Worm (Caenorhabditis elegans) whole organism, midembryonic: ENCODE data around the gene sgn-1.

ENCODE experiments used
- T22C8.4 ChIP-seq: fragments of 200-800 bp; sonication (Bioruptor generic); IDR thresholded peaks from 2 replicates; pipeline ENCODE4 v1.3.6; 2022; ENCODE audit warnings: missing genetic modification characterization, missing compliant biosample characterization
- cog-1 ChIP-seq: sonication (generic microtip); optimal IDR thresholded peaks from 2 replicates; lab custom pipeline; 2016; ENCODE audit warnings: missing genetic modification characterization, missing compliant biosample characterization
- flt-1 ChIP-seq: fragments of 200-800 bp; sonication (Bioruptor generic); IDR thresholded peaks from 2 replicates; pipeline ENCODE4 v1.3.6; 2022; ENCODE audit warnings: missing genetic modification characterization, missing compliant biosample characterization
- klf-2 ChIP-seq: fragments of 200-800 bp; sonication (Bioruptor generic); conservative IDR thresholded peaks from 2 replicates; pipeline ENCODE4 v1.3.6; 2022; ENCODE audit warnings: missing genetic modification reagents, missing genetic modification characterization, missing compliant biosample characterization
- med-1 ChIP-seq: sonication (generic microtip); optimal IDR thresholded peaks from 2 replicates; lab custom pipeline; 2017; ENCODE audit warnings: missing genetic modification characterization, mild to moderate bottlenecking, missing compliant biosample characterization, antibody characterized with exemption, missing genetic modification reagents; ENCODE audit not compliant: insufficient read depth
- ref-1 ChIP-seq: fragments of 200-800 bp; sonication (Bioruptor generic); conservative IDR thresholded peaks from 2 replicates; pipeline ENCODE4 v1.3.6; 2022; ENCODE audit warnings: missing genetic modification reagents, missing genetic modification characterization, missing compliant biosample characterization
- tab-1 ChIP-seq: fragments of 200-800 bp; sonication (Bioruptor generic); IDR thresholded peaks from 2 replicates; pipeline ENCODE4 v1.3.6; 2022; ENCODE audit warnings: missing genetic modification characterization, missing compliant biosample characterization
- ztf-23 ChIP-seq: fragments of 200-800 bp; sonication (Bioruptor generic); IDR thresholded peaks from 2 replicates; pipeline ENCODE4 v1.3.6; 2022; ENCODE audit warnings: missing genetic modification reagents, missing genetic modification characterization, missing compliant biosample characterization
- ztf-29 ChIP-seq: fragments of 200-800 bp; sonication (Bioruptor generic); IDR thresholded peaks from 2 replicates; pipeline ENCODE4 v1.3.6; 2022; ENCODE audit warnings: missing genetic modification reagents, missing genetic modification characterization, missing compliant biosample characterization

DNA sequence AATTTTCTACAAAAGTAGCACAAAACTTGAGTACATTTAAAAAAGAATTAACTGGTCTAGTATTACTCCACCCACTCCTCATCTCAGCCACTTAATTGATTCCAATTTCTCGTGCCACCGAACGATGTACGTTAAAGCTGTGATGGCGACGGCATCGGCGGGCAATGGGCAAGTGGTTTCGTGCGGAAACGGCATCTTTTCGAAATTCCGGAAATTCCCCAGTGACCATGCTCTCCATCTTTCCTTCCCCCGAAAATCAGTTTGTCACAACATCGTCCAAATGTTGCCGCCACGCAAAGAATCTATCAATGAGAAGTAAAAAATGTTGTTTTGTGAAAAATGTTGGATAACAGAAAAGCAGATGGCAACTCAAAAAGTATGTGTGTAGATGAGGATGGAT lies 49.5 kb upstream of the sgn-1 start:
- no peak for TF ChIP-seq flt-1
- no peak for TF ChIP-seq T22C8.4 (GFP tag; lab: Robert Waterston, UW)
- TF ChIP-seq ztf-29 (GFP tag; lab: Robert Waterston, UW) = no peak
- no peak for TF ChIP-seq klf-2 (GFP tag; lab: Robert Waterston, UW)
- no peak for TF ChIP-seq ref-1
- TF ChIP-seq tab-1 (GFP tag; lab: Robert Waterston, UW) = no peak
- no peak for TF ChIP-seq med-1
- no peak for TF ChIP-seq cog-1
- TF ChIP-seq ztf-23 (GFP tag; lab: Robert Waterston, UW) = no peak
